Fruit fly (Drosophila melanogaster) whole organism, wandering third instar larva: ENCODE results near the gene jhamt.

ENCODE experiments used
- Dif ChIP-seq: fragments of 200-275, 200-300 bp; sonication (Bioruptor generic); optimal IDR thresholded peaks from 2 replicates; lab custom pipeline; 2018; ENCODE audit warnings: missing biosample characterization, missing genetic modification characterization; ENCODE audit not compliant: partially characterized antibody
- Myc ChIP-seq: fragments of >200 bp; optimal IDR thresholded peaks from 2 replicates; lab custom pipeline; 2017
- Sp1 ChIP-seq: fragments of 200-800 bp; sonication (Bioruptor generic); optimal IDR thresholded peaks from 3 replicates; lab custom pipeline; 2019; ENCODE audit warnings: missing biosample characterization, mild to moderate bottlenecking, missing genetic modification characterization, moderate library complexity
- dmrt93B ChIP-seq: fragments of 200-800 bp; sonication (Bioruptor generic); optimal IDR thresholded peaks from 2 replicates; lab custom pipeline; 2018; ENCODE audit warnings: missing biosample characterization, mild to moderate bottlenecking, missing genetic modification characterization
- fru ChIP-seq: fragments of 200-800 bp; sonication (Bioruptor generic); optimal IDR thresholded peaks from 3 replicates; lab custom pipeline; 2016; ENCODE audit warnings: missing biosample characterization, mild to moderate bottlenecking, missing genetic modification characterization

dm6 chr2L:16323544-16323943 lies 42.2 kb upstream of the jhamt start:
- TF ChIP-seq Dif, result no peak
- no peak for TF ChIP-seq Myc
- TF ChIP-seq dmrt93B, result no peak
- TF ChIP-seq Sp1 (GFP tag; lab: Kevin White, UChicago), result no peak
- peak; percentile 48 for TF ChIP-seq fru (GFP tag; lab: Kevin White, UChicago)
